Worm (Caenorhabditis elegans): Measurements from ENCODE around the gene R10D12.7.

R10D12.7 gene

DNA sequence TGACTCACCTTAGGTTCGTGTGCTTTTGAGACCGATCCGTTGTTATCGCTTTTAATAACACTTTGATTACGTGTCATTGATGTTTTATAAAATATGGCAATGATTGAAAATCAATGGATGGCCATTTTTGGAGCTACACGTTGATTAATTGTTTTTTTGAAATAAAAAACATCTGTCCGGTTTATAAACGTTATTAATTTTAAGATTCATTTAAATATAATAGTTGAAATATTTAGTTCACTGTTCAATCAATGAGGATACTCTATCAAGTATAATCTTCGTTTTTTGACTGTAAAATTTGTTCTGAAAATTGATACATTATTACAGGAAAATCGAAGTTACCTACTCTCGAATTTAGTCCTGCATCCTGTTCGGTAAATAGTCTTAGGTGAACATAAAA, 8.4 kb downstream of the R10D12.7 start, which contains the start of gene R10D12.10:
Gene R10D12.10 (minus strand): TSS at position 101 of the 400 bp plus-strand sequence.
- TF ChIP-seq dao-5 (tag; optimal IDR thresholded peaks at IDR 0.05) (no peak), W03F9.2 (tag; optimal IDR thresholded peaks at IDR 0.05) (no peak), him-1 (tag; optimal IDR thresholded peaks at IDR 0.05) (no peak)

DNA sequence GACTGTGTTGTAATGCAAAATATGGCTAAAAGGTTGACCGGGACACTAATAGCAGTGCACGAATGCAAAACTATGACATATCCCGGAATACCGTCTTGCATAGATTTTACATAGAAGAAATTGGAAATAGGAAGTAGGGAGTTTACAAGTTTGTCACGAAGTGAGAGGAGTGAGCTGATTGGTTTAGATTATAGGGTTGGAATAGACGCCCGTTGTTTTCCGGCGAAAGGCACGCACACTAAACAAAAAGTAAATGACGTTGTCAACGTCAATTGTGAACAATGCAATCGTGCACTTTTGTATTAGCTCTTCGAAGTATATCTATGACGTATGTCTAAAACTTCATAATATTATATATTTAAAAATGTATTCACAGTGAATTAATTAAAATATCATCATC, 11.1 kb downstream of the R10D12.7 start, which contains the start of gene srh-24:
Gene srh-24 (minus strand): TSS at position 101 of the 400 bp plus-strand sequence.
- TF ChIP-seq him-1 (tag; optimal IDR thresholded peaks at IDR 0.05) (no peak), dao-5 (tag; optimal IDR thresholded peaks at IDR 0.05) (no peak), W03F9.2 (tag; optimal IDR thresholded peaks at IDR 0.05) (no peak)

DNA sequence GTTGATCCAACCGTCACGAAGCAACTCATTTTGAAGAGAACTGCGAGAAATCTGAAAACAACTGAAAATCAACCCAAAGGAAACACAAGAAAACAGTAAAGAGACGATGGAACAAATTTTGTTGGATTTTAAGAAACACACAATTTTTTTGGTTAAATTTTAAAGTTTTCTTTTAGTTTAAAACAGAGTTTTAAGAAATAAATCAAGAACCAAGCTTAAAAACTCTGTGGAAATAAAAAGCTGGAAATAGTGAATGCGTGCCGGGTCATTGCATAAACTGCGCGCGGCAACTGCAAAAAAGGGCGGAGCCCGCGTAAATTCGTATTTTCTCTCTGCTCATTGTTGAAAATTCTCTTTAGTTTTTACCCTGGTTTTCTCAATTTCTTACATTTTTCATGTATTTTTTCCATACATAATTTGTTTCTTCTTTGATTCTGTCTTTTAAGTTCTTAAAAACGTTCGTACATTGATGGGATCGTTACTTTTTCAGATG, 12.1 kb downstream of the R10D12.7 start, which contains the start of the genes algn-13 and R10D12.13:
Gene algn-13 (minus strand): TSS at position 51 of the 493 bp plus-strand sequence.
Gene R10D12.13 (plus strand): TSS at position 491 of the 493 bp plus-strand sequence.
- TF ChIP-seq W03F9.2 (tag; optimal IDR thresholded peaks at IDR 0.05) (peak; percentile 78), dao-5 (tag; optimal IDR thresholded peaks at IDR 0.05) (no peak)

DNA sequence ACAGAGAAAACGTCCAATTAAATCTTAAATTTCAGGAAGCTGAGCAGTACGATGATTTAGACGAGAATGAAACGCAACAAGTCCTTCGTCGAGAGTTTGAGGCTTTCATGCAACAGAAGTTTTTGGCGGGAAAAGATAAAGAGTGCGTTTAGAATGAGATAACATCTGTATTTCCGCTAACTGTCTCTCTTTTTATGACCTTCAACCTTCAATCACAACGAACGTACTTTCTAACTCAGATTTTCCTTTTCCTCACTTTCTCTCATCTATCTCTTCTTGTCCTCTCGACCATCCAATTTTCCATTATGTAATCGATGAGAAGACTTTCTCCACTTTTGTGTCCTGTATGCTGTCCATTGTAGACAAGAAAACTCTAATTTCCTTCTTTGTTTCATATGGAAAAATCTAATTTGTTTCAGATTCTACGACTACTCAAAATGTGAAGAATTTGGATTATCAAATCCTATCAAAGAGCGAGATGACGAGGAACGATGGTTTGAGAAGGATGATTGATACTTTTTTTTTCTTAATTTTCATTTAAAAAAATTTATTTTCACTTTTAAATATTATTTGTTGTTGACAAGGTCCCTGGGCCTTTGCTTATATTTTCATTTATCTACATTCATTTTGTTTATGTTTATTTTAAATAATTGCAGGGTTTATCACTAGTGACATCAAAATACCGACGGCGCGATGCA, 13.6 kb downstream of the R10D12.7 start, which contains the start of gene sao-1:
Gene sao-1 (plus strand): TSS at position 648 of the 698 bp plus-strand sequence.
- no peak for TF ChIP-seq dao-5 (tag; optimal IDR thresholded peaks at IDR 0.05)
- TF ChIP-seq W03F9.2 (tag; optimal IDR thresholded peaks at IDR 0.05) = no peak
- TF ChIP-seq him-1 (tag; optimal IDR thresholded peaks at IDR 0.05) = no peak

DNA sequence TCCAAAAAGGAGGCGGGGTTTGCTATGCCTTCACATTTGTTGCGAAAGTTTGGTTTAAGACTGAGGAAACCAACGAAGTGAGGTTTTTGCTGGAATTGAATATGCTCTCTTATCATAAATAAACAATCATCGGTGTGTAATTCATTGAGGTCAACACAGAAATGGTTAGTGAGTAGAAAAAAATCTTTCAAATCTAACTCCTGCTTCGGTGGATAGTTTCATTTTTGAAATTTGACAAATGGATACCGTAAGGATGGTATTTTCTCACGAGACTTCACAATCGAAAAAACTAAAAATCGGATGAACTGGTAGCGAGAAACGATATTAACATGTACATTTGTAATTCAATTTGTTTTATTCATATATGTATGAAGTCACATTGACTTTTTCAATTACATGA, 31.0 kb downstream of the R10D12.7 start, which contains the start of gene eol-1:
Gene eol-1 (minus strand): TSS at position 101 of the 400 bp plus-strand sequence.
- no peak for TF ChIP-seq W03F9.2 (tag; optimal IDR thresholded peaks at IDR 0.05)
- no peak for TF ChIP-seq him-1 (tag; optimal IDR thresholded peaks at IDR 0.05)
- TF ChIP-seq dao-5 (tag; optimal IDR thresholded peaks at IDR 0.05) = no peak

DNA sequence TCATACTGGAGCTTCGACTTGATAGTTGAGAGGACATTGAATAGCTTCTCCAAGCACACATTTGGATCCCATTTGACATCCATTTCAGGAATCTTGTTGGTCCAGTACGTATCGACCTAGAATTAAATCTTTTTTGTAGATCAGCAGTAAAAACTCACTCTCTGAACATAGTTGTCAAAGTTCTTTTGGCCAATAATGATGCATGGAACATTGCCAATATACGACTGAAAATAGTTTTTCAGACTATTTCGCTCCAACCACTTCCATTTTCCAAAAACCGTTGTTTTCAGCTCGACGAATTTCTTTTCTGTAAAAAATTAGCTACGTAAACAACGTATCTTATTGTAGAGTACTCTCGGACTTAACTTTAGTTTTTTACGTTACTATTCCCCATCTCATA, 31.8 kb downstream of the R10D12.7 start:
- TF ChIP-seq dao-5 (tag; optimal IDR thresholded peaks at IDR 0.05) = no peak
- no peak for TF ChIP-seq W03F9.2 (tag; optimal IDR thresholded peaks at IDR 0.05)
- TF ChIP-seq him-1 (tag; optimal IDR thresholded peaks at IDR 0.05) = no peak

DNA sequence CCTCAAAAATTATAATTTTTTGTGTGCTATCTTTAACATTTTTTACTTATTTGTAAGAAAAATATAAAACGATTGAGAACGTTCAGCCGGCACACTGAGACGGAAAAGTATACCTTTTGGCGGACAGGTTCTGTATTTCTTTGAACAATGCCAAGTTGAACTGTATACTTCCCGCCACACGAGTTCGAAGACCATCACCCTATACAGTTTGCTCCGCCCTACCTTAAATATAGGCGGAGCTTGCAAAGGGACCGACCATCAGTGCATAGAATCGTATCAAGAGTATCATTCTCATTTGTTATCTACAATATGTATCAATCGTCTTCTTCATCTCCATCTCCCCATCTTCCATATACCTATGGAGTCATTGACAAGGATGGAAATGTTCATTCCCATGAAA, 35.0 kb downstream of the R10D12.7 start, which contains the start of gene end-1:
Gene end-1 (plus strand): TSS at position 301 of the 400 bp plus-strand sequence.
- TF ChIP-seq him-1 (tag; optimal IDR thresholded peaks at IDR 0.05) = no peak
- TF ChIP-seq W03F9.2 (tag; optimal IDR thresholded peaks at IDR 0.05) = no peak
- TF ChIP-seq dao-5 (tag; optimal IDR thresholded peaks at IDR 0.05) = no peak

DNA sequence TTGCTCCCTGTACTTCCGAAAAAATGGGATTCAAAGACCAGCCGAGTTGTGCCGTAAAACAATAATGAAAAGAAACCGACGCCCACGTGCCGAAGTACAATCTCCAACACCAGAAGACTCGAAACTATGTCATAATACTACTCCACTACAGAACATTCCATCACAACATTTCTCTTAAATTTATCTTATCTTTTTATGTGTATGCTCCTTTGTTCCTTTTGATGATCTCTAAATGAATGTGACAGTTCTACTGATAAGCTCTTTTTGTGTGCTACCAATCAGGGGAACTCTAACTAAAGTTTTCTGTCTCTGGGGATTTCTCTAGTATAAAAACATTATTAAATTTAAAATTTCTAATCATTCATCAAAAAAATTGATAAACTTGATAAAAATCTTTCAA, 37.0 kb downstream of the R10D12.7 start:
- TF ChIP-seq W03F9.2 (tag; optimal IDR thresholded peaks at IDR 0.05) = no peak
- TF ChIP-seq him-1 (tag; optimal IDR thresholded peaks at IDR 0.05) = no peak
- TF ChIP-seq dao-5 (tag; optimal IDR thresholded peaks at IDR 0.05) = no peak

DNA sequence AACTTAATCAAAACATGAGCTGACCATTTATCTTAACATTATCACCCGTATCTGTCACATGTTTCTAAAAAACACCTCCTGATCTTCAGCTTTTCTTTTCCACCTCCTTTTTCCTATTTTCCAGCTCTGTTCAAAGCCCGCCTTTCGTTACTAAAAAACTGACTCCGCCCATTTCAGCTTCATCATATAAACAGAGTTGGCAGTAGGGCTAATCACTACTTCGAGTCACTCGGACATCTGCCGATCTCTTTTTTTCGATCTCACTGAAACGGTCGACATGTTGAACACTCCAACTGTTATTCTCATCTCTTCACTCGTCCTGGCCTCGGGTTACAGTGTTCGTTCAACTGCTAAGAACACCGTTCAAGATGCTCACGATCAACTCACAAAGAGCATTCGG, 42.6 kb downstream of the R10D12.7 start, which contains the start of gene droe-4:
Gene droe-4 (plus strand): TSS at position 172 of the 400 bp plus-strand sequence.
- TF ChIP-seq dao-5 (tag; optimal IDR thresholded peaks at IDR 0.05) = no peak
- TF ChIP-seq him-1 (tag; optimal IDR thresholded peaks at IDR 0.05) = no peak
- TF ChIP-seq W03F9.2 (tag; optimal IDR thresholded peaks at IDR 0.05) = no peak

DNA sequence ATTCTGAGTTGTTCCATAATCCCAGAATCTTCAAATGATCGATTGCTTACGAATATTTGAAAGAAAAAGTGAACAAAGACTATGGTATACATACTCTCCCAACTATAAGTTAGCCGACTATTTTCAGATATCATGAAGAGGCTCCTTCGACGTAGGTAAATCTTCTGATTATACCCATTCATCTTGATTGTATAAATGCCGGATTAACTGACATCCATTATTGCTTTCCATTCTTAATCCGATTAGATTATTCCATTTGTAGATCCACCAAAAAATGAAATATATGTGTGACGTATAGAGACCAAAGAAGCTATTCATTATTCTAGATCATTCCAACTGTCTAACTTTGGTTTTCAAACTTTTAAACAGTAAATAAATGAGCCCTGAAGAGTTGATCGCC, 43.6 kb downstream of the R10D12.7 start:
- TF ChIP-seq him-1 (tag; optimal IDR thresholded peaks at IDR 0.05) (no peak), W03F9.2 (tag; optimal IDR thresholded peaks at IDR 0.05) (no peak), dao-5 (tag; optimal IDR thresholded peaks at IDR 0.05) (no peak)

All from whole organism, L4/young adult.